Worm (Caenorhabditis elegans) whole organism, young adult: ENCODE results near the gene D2096.5.
"Not testable (repeated sequence)": the region's sequence is repeated elsewhere in the genome, so short reads cannot be mapped to it uniquely, and the experiment has no call there.

ENCODE experiments used
- B0261.1 ChIP-seq: sonication (generic microtip); optimal IDR thresholded peaks from 2 replicates; lab custom pipeline; 2016; ENCODE audit warnings: mild to moderate bottlenecking, missing genetic modification characterization, moderate library complexity, missing compliant biosample characterization
- C17E4.6 ChIP-seq: fragments of 200-800 bp; sonication (Bioruptor generic); IDR thresholded peaks from 2 replicates; pipeline ENCODE4 v1.3.6; 2022; ENCODE audit warnings: missing genetic modification reagents, missing genetic modification characterization, missing compliant biosample characterization
- F23B12.7 ChIP-seq: sonication (generic microtip); optimal IDR thresholded peaks from 2 replicates; lab custom pipeline; 2017; ENCODE audit warnings: missing genetic modification characterization, mild to moderate bottlenecking, missing compliant biosample characterization, antibody characterized with exemption, moderate library complexity; ENCODE audit not compliant: insufficient read depth
- F33H1.4 ChIP-seq: fragments of 200-800 bp; sonication (Bioruptor generic); IDR thresholded peaks from 2 replicates; pipeline ENCODE4 v1.3.6; 2022; ENCODE audit warnings: missing genetic modification reagents, missing genetic modification characterization, missing compliant biosample characterization
- Y79H2A.3 ChIP-seq: fragments of 200-800 bp; sonication (Bioruptor generic); conservative IDR thresholded peaks from 2 replicates; pipeline ENCODE4 v1.3.6; 2022; ENCODE audit warnings: missing genetic modification reagents, missing genetic modification characterization, missing compliant biosample characterization
- ZK185.1 ChIP-seq: sonication (generic microtip); optimal IDR thresholded peaks from 2 replicates; lab custom pipeline; 2016; ENCODE audit warnings: mild to moderate bottlenecking, missing genetic modification characterization, missing compliant biosample characterization; ENCODE audit not compliant: poor library complexity, severe bottlenecking
- aptf-3 ChIP-seq: fragments of 200-800 bp; sonication (Bioruptor generic); IDR thresholded peaks from 2 replicates; pipeline ENCODE4 v1.3.6; 2022; ENCODE audit warnings: missing genetic modification characterization, missing compliant biosample characterization
- attf-6 ChIP-seq: fragments of 200-800 bp; sonication (Bioruptor generic); IDR thresholded peaks from 2 replicates; pipeline ENCODE4 v1.3.6; 2022; ENCODE audit warnings: missing genetic modification reagents, missing genetic modification characterization, missing compliant biosample characterization
- bed-2 ChIP-seq: fragments of 200-800 bp; sonication (Bioruptor generic); IDR thresholded peaks from 2 replicates; pipeline ENCODE4 v1.3.6; 2022; ENCODE audit warnings: missing genetic modification reagents, missing genetic modification characterization, missing compliant biosample characterization
- cebp-1 ChIP-seq, 2 experiments: fragments of 200-800 bp in 1 of 2; sonication (Bioruptor generic) in 1 of 2; sonication (generic microtip) in 1 of 2; IDR thresholded peaks in 1 of 2; optimal IDR thresholded peaks in 1 of 2; 2 replicates each; pipeline versions ENCODE4 v1.3.6 to Lab custom; 2017 to 2022; ENCODE audit warnings: missing compliant biosample characterization in 2 of 2, missing genetic modification characterization in 2 of 2, mild to moderate bottlenecking in 1 of 2, missing genetic modification reagents in 1 of 2, moderate library complexity in 1 of 2
- cebp-2 ChIP-seq: fragments of 200-800 bp; sonication (Bioruptor generic); IDR thresholded peaks from 2 replicates; pipeline ENCODE4 v1.3.6; 2022; ENCODE audit warnings: missing genetic modification characterization, missing compliant biosample characterization
- ceh-27 ChIP-seq: fragments of 200-800 bp; sonication (Bioruptor generic); optimal IDR thresholded peaks from 2 replicates; lab custom pipeline; 2018; ENCODE audit warnings: mild to moderate bottlenecking, missing genetic modification characterization, moderate library complexity, missing compliant biosample characterization
- ceh-40 ChIP-seq: fragments of 200-800 bp; sonication (Bioruptor generic); IDR thresholded peaks from 2 replicates; pipeline ENCODE4 v1.3.6; 2022; ENCODE audit warnings: missing genetic modification characterization, missing compliant biosample characterization
- ceh-91 ChIP-seq: fragments of 200-800 bp; sonication (Bioruptor generic); IDR thresholded peaks from 2 replicates; pipeline ENCODE4 v1.3.6; 2022; ENCODE audit warnings: missing genetic modification reagents, missing genetic modification characterization, missing compliant biosample characterization
- die-1 ChIP-seq: sonication (generic microtip); optimal IDR thresholded peaks from 2 replicates; lab custom pipeline; 2016; ENCODE audit warnings: missing genotype, mild to moderate bottlenecking, missing genetic modification characterization, missing compliant biosample characterization
- dox-1 ChIP-seq: fragments of 200-800 bp; sonication (Bioruptor generic); IDR thresholded peaks from 2 replicates; pipeline ENCODE4 v1.3.6; 2022; ENCODE audit warnings: missing genetic modification reagents, missing genetic modification characterization, missing compliant biosample characterization
- egl-44 ChIP-seq: fragments of 200-800 bp; sonication (Bioruptor generic); IDR thresholded peaks from 2 replicates; pipeline ENCODE4 v1.3.6; 2022; ENCODE audit warnings: missing genetic modification reagents, missing genetic modification characterization, missing compliant biosample characterization
- egrh-3 ChIP-seq: fragments of 200-800 bp; sonication (Bioruptor generic); IDR thresholded peaks from 2 replicates; pipeline ENCODE4 v1.3.6; 2022; ENCODE audit warnings: missing genetic modification reagents, missing genetic modification characterization, missing compliant biosample characterization
- let-526 ChIP-seq: fragments of 200-800 bp; sonication (Bioruptor generic); IDR thresholded peaks from 2 replicates; pipeline ENCODE4 v1.3.6; 2022; ENCODE audit warnings: missing genetic modification reagents, missing genetic modification characterization, missing compliant biosample characterization
- lin-26 ChIP-seq: fragments of 200-800 bp; sonication (Bioruptor generic); IDR thresholded peaks from 2 replicates; pipeline ENCODE4 v1.3.6; 2022; ENCODE audit warnings: missing genetic modification reagents, missing genetic modification characterization, missing compliant biosample characterization
- lin-35 ChIP-seq, 3 experiments: fragments of 150-350 bp in 2 of 3; sonication (generic microtip) in 1 of 3; optimal IDR thresholded peaks; 2 replicates each; lab custom pipeline; 2014 to 2018; ENCODE audit warnings: missing biosample characterization in 3 of 3, missing genetic modification characterization in 3 of 3, missing genetic modification reagents in 3 of 3
- lin-40 ChIP-seq: sonication (generic microtip); optimal IDR thresholded peaks from 2 replicates; lab custom pipeline; 2016; ENCODE audit warnings: missing genetic modification characterization, mild to moderate bottlenecking, missing compliant biosample characterization, missing genotype, missing genetic modification reagents
- lin-54 ChIP-seq: fragments of 200-800 bp; sonication (Bioruptor generic); optimal IDR thresholded peaks from 2 replicates; lab custom pipeline; 2018; ENCODE audit warnings: mild to moderate bottlenecking, missing genetic modification characterization, missing compliant biosample characterization
- madf-8 ChIP-seq: fragments of 200-800 bp; sonication (Bioruptor generic); conservative IDR thresholded peaks from 2 replicates; pipeline ENCODE4 v1.3.6; 2022; ENCODE audit warnings: missing genetic modification reagents, missing genetic modification characterization, missing compliant biosample characterization
- mes-4 ChIP-seq: sonication (generic microtip); optimal IDR thresholded peaks from 2 replicates; lab custom pipeline; 2016; ENCODE audit warnings: missing genotype, missing genetic modification characterization, missing compliant biosample characterization
- mxl-1 ChIP-seq: sonication (generic microtip); optimal IDR thresholded peaks from 2 replicates; lab custom pipeline; 2016; ENCODE audit warnings: missing genetic modification characterization, missing compliant biosample characterization
- nfyb-1 ChIP-seq: fragments of 200-800 bp; sonication (Bioruptor generic); IDR thresholded peaks from 2 replicates; pipeline ENCODE4 v1.3.6; 2022; ENCODE audit warnings: missing genetic modification reagents, missing genetic modification characterization, missing compliant biosample characterization
- nhr-179 ChIP-seq: sonication (generic microtip); optimal IDR thresholded peaks from 2 replicates; lab custom pipeline; 2016; ENCODE audit warnings: mild to moderate bottlenecking, missing genetic modification characterization, missing compliant biosample characterization
- nhr-27 ChIP-seq: fragments of 200-800 bp; sonication (Bioruptor generic); optimal IDR thresholded peaks from 2 replicates; lab custom pipeline; 2018; ENCODE audit warnings: mild to moderate bottlenecking, missing genetic modification characterization, moderate library complexity, missing compliant biosample characterization
- pha-4 ChIP-seq: fragments of 150-350 bp; sonication (generic microtip); optimal IDR thresholded peaks from 2 replicates; lab custom pipeline; 2014; ENCODE audit warnings: missing biosample characterization, missing genetic modification reagents, missing genetic modification characterization
- rcor-1 ChIP-seq: fragments of 200-800 bp; sonication (Bioruptor generic); IDR thresholded peaks from 2 replicates; pipeline ENCODE4 v1.3.6; 2022; ENCODE audit warnings: missing genetic modification reagents, missing genetic modification characterization, missing compliant biosample characterization
- snpc-1.3 ChIP-seq: sonication (generic microtip); optimal IDR thresholded peaks from 2 replicates; lab custom pipeline; 2017; ENCODE audit warnings: missing genetic modification characterization, mild to moderate bottlenecking, missing compliant biosample characterization, antibody characterized with exemption, moderate library complexity, missing genotype, missing genetic modification reagents; ENCODE audit not compliant: insufficient read depth
- ztf-22 ChIP-seq: fragments of 200-800 bp; sonication (Bioruptor generic); optimal IDR thresholded peaks from 2 replicates; lab custom pipeline; 2018; ENCODE audit warnings: mild to moderate bottlenecking, missing genetic modification characterization, moderate library complexity, missing compliant biosample characterization
- ztf-26 ChIP-seq: sonication (generic microtip); optimal IDR thresholded peaks from 2 replicates; lab custom pipeline; 2017; ENCODE audit warnings: missing genetic modification characterization, missing compliant biosample characterization

Gene D2096.5

ce11 chrIV:8354572-8354971 is 5.0 kb downstream of the D2096.5 start, which contains the start of gene F17E9.3:
F17E9.3 (plus strand) TSS chrIV:8354872.
- TF ChIP-seq madf-8 (GFP tag; lab: Robert Waterston, UW) (no peak), nhr-179 (tag; lab: Kevin White, UChicago) (no peak), B0261.1 (no peak), F33H1.4 (GFP tag; lab: Robert Waterston, UW) (no peak), ztf-22 (GFP tag; lab: Kevin White, UChicago) (no peak), nfyb-1 (GFP tag; lab: Robert Waterston, UW) (no peak), cebp-1 (GFP tag; IDR thresholded peaks at IDR 0.05; lab: Robert Waterston, UW) (no peak), cebp-1 (tag; optimal IDR thresholded peaks at IDR 0.05; lab: Kevin White, UChicago) (no peak), egrh-3 (GFP tag; lab: Robert Waterston, UW) (no peak), mes-4 (tag; lab: Kevin White, UChicago) (no peak), lin-40 (tag; lab: Kevin White, UChicago) (no peak), Y79H2A.3 (GFP tag; lab: Robert Waterston, UW) (no peak), nhr-27 (no peak), pha-4 (no peak), F23B12.7 (tag; lab: Kevin White, UChicago) (no peak), lin-26 (GFP tag; lab: Robert Waterston, UW) (no peak), aptf-3 (no peak)
- TF ChIP-seq, all 124 proteins: peak for 0

- not testable (repeated sequence) for TF ChIP-seq ceh-27; let-526 (GFP tag; lab: Robert Waterston, UW); ZK185.1
Observed at ce11 chrIV:8352036-8352435, 7.5 kb downstream of the D2096.5 start, which contains the start of gene F17E9.16. F17E9.16 (plus strand) TSS chrIV:8352336.

- TF ChIP-seq ztf-26 (tag; lab: Kevin White, UChicago), result no peak
- TF ChIP-seq cebp-1 (GFP tag; IDR thresholded peaks at IDR 0.05; lab: Robert Waterston, UW), result no peak
- no peak for TF ChIP-seq cebp-1 (tag; optimal IDR thresholded peaks at IDR 0.05; lab: Kevin White, UChicago)
- TF ChIP-seq attf-6 (GFP tag; lab: Robert Waterston, UW), result no peak
- no peak for TF ChIP-seq dox-1 (GFP tag; lab: Robert Waterston, UW)
- TF ChIP-seq cebp-2, result no peak
- no peak for TF ChIP-seq egl-44 (GFP tag; lab: Robert Waterston, UW)
- TF ChIP-seq C17E4.6, result no peak
- TF ChIP-seq mxl-1 (tag; lab: Kevin White, UChicago), result no peak
- no peak for TF ChIP-seq die-1 (tag; lab: Kevin White, UChicago)
- TF ChIP-seq rcor-1 (GFP tag; lab: Robert Waterston, UW), result no peak
- TF ChIP-seq snpc-1.3 (tag; lab: Kevin White, UChicago), result no peak
- TF ChIP-seq bed-2 (GFP tag; lab: Robert Waterston, UW), result no peak
- TF ChIP-seq lin-35 (GFP tag; optimal IDR thresholded peaks at IDR 0.05; lab: Kevin White, UChicago), result no peak
- TF ChIP-seq ceh-40 (GFP tag; lab: Robert Waterston, UW), result no peak
- TF ChIP-seq lin-54 (GFP tag; lab: Kevin White, UChicago), result no peak
- TF ChIP-seq ceh-91 (GFP tag; lab: Robert Waterston, UW), result no peak
Observed at ce11 chrIV:8348073-8348472, 11.5 kb downstream of the D2096.5 start, which contains the start of gene F17E9.4. F17E9.4 (plus strand) TSS chrIV:8348373.
